Worm (Caenorhabditis elegans): ENCODE data around the gene Y81G3A.2.
"Not testable (repeated sequence)": the region's sequence is repeated elsewhere in the genome, so short reads cannot be mapped to it uniquely, and the experiment has no call there.

- not testable (repeated sequence) for TF ChIP-seq rpc-1 (optimal IDR thresholded peaks at IDR 0.05); rpc-1 (tag; optimal IDR thresholded peaks at IDR 0.05); him-1 (tag; optimal IDR thresholded peaks at IDR 0.05); pha-4 (tag; optimal IDR thresholded peaks at IDR 0.05); tlf-1 (GFP tag; optimal IDR thresholded peaks at IDR 0.05); F10E7.11 (tag; optimal IDR thresholded peaks at IDR 0.05); Y56A3A.18 (GFP tag; IDR thresholded peaks at IDR 0.05); repo-1 (tag; optimal IDR thresholded peaks at IDR 0.05); Y53G8AR.9 (GFP tag; conservative IDR thresholded peaks at IDR 0.05); unc-62 (GFP tag; optimal IDR thresholded peaks at IDR 0.05); K11D2.4 (GFP tag; IDR thresholded peaks at IDR 0.05)
These were observed 37.2 kb upstream of the Y81G3A.2 start, which contains the start of gene puf-6 for ce11 chrII:13043433-13044054.

All from whole organism, young adult.